Worm (Caenorhabditis elegans) whole organism, late embryonic: ENCODE results near the gene nep-25.

ENCODE experiments used
- C08G9.2 ChIP-seq: sonication (generic microtip); optimal IDR thresholded peaks from 2 replicates; lab custom pipeline; 2016; ENCODE audit warnings: mild to moderate bottlenecking, missing genetic modification characterization, moderate library complexity, missing compliant biosample characterization
- C38D4.7 ChIP-seq: fragments of 200-800 bp; sonication (Bioruptor generic); optimal IDR thresholded peaks from 2 replicates; lab custom pipeline; 2018; ENCODE audit warnings: mild to moderate bottlenecking, missing genetic modification characterization, moderate library complexity, missing compliant biosample characterization
- K09A11.1 ChIP-seq: sonication (generic microtip); optimal IDR thresholded peaks from 2 replicates; lab custom pipeline; 2017; ENCODE audit warnings: antibody characterized with exemption, mild to moderate bottlenecking, missing genetic modification characterization, missing compliant biosample characterization; ENCODE audit not compliant: insufficient read depth
- T23F11.4 ChIP-seq: fragments of 200-800 bp; sonication (Bioruptor generic); optimal IDR thresholded peaks from 2 replicates; lab custom pipeline; 2018; ENCODE audit warnings: mild to moderate bottlenecking, missing genetic modification characterization, missing compliant biosample characterization
- ama-1 ChIP-seq: fragments of 150-350 bp; optimal IDR thresholded peaks from 2 replicates; lab custom pipeline; 2014
- ceh-14 ChIP-seq: sonication (generic microtip); optimal IDR thresholded peaks from 2 replicates; lab custom pipeline; 2016; ENCODE audit warnings: missing genotype, missing genetic modification characterization, missing compliant biosample characterization
- ceh-18 ChIP-seq: sonication (generic microtip); optimal IDR thresholded peaks from 2 replicates; lab custom pipeline; 2016; ENCODE audit warnings: missing genetic modification characterization, missing compliant biosample characterization
- ceh-2 ChIP-seq: sonication (generic microtip); optimal IDR thresholded peaks from 2 replicates; lab custom pipeline; 2016; ENCODE audit warnings: missing genotype, missing genetic modification characterization, missing compliant biosample characterization
- ceh-31 ChIP-seq: sonication (generic microtip); optimal IDR thresholded peaks from 2 replicates; lab custom pipeline; 2016; ENCODE audit warnings: missing genetic modification characterization, missing compliant biosample characterization
- ceh-45 ChIP-seq: fragments of 200-800 bp; sonication (Bioruptor generic); IDR thresholded peaks from 2 replicates; pipeline ENCODE4 v1.3.6; 2022; ENCODE audit warnings: missing genetic modification reagents, missing genetic modification characterization, missing compliant biosample characterization
- ceh-48 ChIP-seq: sonication (generic microtip); optimal IDR thresholded peaks from 2 replicates; lab custom pipeline; 2016; ENCODE audit warnings: missing genetic modification characterization, inconsistent platforms, missing compliant biosample characterization
- dmd-4 ChIP-seq: sonication (generic microtip); optimal IDR thresholded peaks from 2 replicates; lab custom pipeline; 2016; ENCODE audit warnings: borderline replicate concordance, missing genetic modification characterization, missing compliant biosample characterization
- elt-4 ChIP-seq: sonication (generic microtip); optimal IDR thresholded peaks from 2 replicates; lab custom pipeline; 2016; ENCODE audit warnings: missing genetic modification characterization, missing compliant biosample characterization
- ets-4 ChIP-seq: sonication (generic microtip); optimal IDR thresholded peaks from 2 replicates; lab custom pipeline; 2016; ENCODE audit warnings: missing genetic modification characterization, missing compliant biosample characterization
- fax-1 ChIP-seq: sonication (generic microtip); optimal IDR thresholded peaks from 2 replicates; lab custom pipeline; 2016; ENCODE audit warnings: missing genotype, missing genetic modification characterization, missing compliant biosample characterization
- fkh-6 ChIP-seq: sonication (generic microtip); optimal IDR thresholded peaks from 2 replicates; lab custom pipeline; 2016; ENCODE audit warnings: missing genetic modification characterization, missing compliant biosample characterization
- hlh-15 ChIP-seq: sonication (generic microtip); optimal IDR thresholded peaks from 2 replicates; lab custom pipeline; 2016; ENCODE audit warnings: missing genetic modification characterization, missing compliant biosample characterization
- hlh-6 ChIP-seq: sonication (generic microtip); optimal IDR thresholded peaks from 2 replicates; lab custom pipeline; 2016; ENCODE audit warnings: missing genotype, missing genetic modification characterization, missing compliant biosample characterization
- hlh-8 ChIP-seq: sonication (generic microtip); optimal IDR thresholded peaks from 2 replicates; lab custom pipeline; 2016; ENCODE audit warnings: missing genotype, missing genetic modification characterization, missing compliant biosample characterization
- mec-3 ChIP-seq: sonication (generic microtip); optimal IDR thresholded peaks from 2 replicates; lab custom pipeline; 2016; ENCODE audit warnings: borderline replicate concordance, missing genetic modification characterization, missing compliant biosample characterization
- nhr-11 ChIP-seq: fragments of 150-350 bp; optimal IDR thresholded peaks from 2 replicates; lab custom pipeline; 2014; ENCODE audit warnings: missing biosample characterization, missing genetic modification characterization
- npax-4 ChIP-seq: sonication (generic microtip); optimal IDR thresholded peaks from 2 replicates; lab custom pipeline; 2016; ENCODE audit warnings: missing genetic modification characterization, missing compliant biosample characterization
- pag-3 ChIP-seq: sonication (generic microtip); optimal IDR thresholded peaks from 2 replicates; lab custom pipeline; 2016; ENCODE audit warnings: missing compliant biosample characterization, missing genetic modification characterization, borderline replicate concordance
- pat-9 ChIP-seq: fragments of 200-800 bp; sonication (Bioruptor generic); optimal IDR thresholded peaks from 2 replicates; lab custom pipeline; 2018; ENCODE audit warnings: mild to moderate bottlenecking, missing genetic modification characterization, moderate library complexity, missing compliant biosample characterization
- pha-2 ChIP-seq: sonication (generic microtip); optimal IDR thresholded peaks from 2 replicates; lab custom pipeline; 2017; ENCODE audit warnings: mild to moderate bottlenecking, missing genetic modification characterization, missing compliant biosample characterization
- pha-4 ChIP-seq: fragments of 150-350 bp; optimal IDR thresholded peaks from 2 replicates; lab custom pipeline; 2018; ENCODE audit warnings: missing biosample characterization, missing genetic modification reagents, missing genetic modification characterization
- pros-1 ChIP-seq: fragments of 150-350 bp; optimal IDR thresholded peaks from 2 replicates; lab custom pipeline; 2014; ENCODE audit warnings: missing biosample characterization, missing genetic modification reagents, missing genetic modification characterization
- ref-2 ChIP-seq: sonication (generic microtip); optimal IDR thresholded peaks from 2 replicates; lab custom pipeline; 2016; ENCODE audit warnings: missing genetic modification characterization, missing compliant biosample characterization
- rnt-1 ChIP-seq: sonication (generic microtip); optimal IDR thresholded peaks from 2 replicates; lab custom pipeline; 2016; ENCODE audit warnings: missing genetic modification characterization, missing compliant biosample characterization
- sdc-2 ChIP-seq: sonication (generic microtip); optimal IDR thresholded peaks from 2 replicates; lab custom pipeline; 2016; ENCODE audit warnings: missing genotype, missing genetic modification characterization, missing compliant biosample characterization
- syd-9 ChIP-seq: sonication (generic microtip); optimal IDR thresholded peaks from 2 replicates; lab custom pipeline; 2016; ENCODE audit warnings: mild to moderate bottlenecking, missing genetic modification characterization, moderate library complexity, missing compliant biosample characterization
- tbx-2 ChIP-seq: sonication (generic microtip); optimal IDR thresholded peaks from 2 replicates; lab custom pipeline; 2016; ENCODE audit warnings: missing genetic modification characterization, missing compliant biosample characterization
- tbx-7 ChIP-seq: sonication (generic microtip); optimal IDR thresholded peaks from 2 replicates; lab custom pipeline; 2016; ENCODE audit warnings: missing genotype, missing genetic modification characterization, missing compliant biosample characterization
- unc-42 ChIP-seq: sonication (generic microtip); optimal IDR thresholded peaks from 2 replicates; lab custom pipeline; 2016; ENCODE audit warnings: missing genotype, missing genetic modification characterization, missing compliant biosample characterization
- unc-55 ChIP-seq: sonication (generic microtip); optimal IDR thresholded peaks from 2 replicates; lab custom pipeline; 2017; ENCODE audit warnings: missing biosample characterization, missing genetic modification reagents, missing genetic modification characterization
- zip-5 ChIP-seq: sonication (generic microtip); optimal IDR thresholded peaks from 2 replicates; lab custom pipeline; 2016; ENCODE audit warnings: missing genetic modification characterization, missing compliant biosample characterization
- ztf-16 ChIP-seq: sonication (generic microtip); optimal IDR thresholded peaks from 2 replicates; lab custom pipeline; 2017; ENCODE audit warnings: missing genetic modification characterization, missing compliant biosample characterization

nep-25 gene

DNA sequence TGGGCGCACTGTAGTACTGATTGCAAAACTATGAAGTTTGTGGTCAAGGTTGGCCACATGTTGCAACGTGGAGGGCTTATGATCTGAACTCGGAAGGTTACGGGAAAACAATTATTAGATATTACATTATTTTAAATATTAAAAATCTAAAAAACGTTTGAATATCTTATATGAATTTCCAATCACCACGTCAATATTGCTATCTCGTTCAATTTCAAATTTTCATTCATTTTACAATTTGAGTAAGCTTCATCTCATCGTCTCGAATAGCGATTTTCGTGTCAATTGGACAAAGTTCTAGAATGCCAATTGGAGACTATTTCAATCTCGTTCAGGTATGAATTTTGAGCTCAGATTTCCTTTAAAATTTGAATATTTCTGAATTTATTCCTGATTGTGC, 25.7 kb upstream of the nep-25 start, which contains the start of gene ZK1248.20:
TSS of gene ZK1248.20 (plus strand) at position 301 of the 400 bp plus-strand sequence.
- TF ChIP-seq fax-1 (tag; lab: Kevin White, UChicago) (no peak), mec-3 (no peak), pha-2 (tag; lab: Kevin White, UChicago) (no peak), pros-1 (tag; lab: Kevin White, UChicago) (no peak), C38D4.7 (no peak), tbx-7 (no peak), K09A11.1 (tag; lab: Kevin White, UChicago) (no peak), pat-9 (no peak), pha-4 (tag; lab: Kevin White, UChicago) (no peak), ceh-18 (no peak)

- TF ChIP-seq ceh-31 (tag; lab: Kevin White, UChicago) (no peak), rnt-1 (tag; lab: Kevin White, UChicago) (no peak), ama-1 (lab: Kevin White, UChicago) (no peak), dmd-4 (tag; lab: Kevin White, UChicago) (no peak), elt-4 (no peak), npax-4 (tag; lab: Kevin White, UChicago) (no peak), syd-9 (tag; lab: Kevin White, UChicago) (no peak)
- TF ChIP-seq, all 69 proteins: peak for 0
Observed at ce11 chrII:5818298-5818697, 23.7 kb upstream of the nep-25 start, which contains the start of gene ZK1248.4. TSS of gene ZK1248.4 (plus strand) at chrII:5818598.

DNA sequence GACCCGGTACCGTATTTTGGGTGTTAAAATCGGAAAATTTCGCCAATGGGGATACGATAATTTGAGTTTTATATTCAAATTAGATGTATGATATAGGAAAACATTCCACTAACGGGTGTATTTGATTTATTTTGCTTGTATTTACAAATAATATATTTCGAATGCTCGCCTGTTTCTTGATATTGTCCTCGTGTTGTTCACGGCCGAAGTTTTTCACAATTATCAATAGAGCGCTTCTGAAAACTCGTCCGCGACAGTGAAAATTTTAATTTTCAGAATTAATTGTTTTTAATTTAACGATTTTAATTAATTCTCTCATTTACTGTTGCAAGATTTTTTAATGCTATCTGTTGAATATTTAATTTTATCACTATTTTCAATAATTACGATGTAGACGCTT, 22.4 kb upstream of the nep-25 start:
- peak; percentile 68 for TF ChIP-seq C08G9.2 (tag; lab: Kevin White, UChicago)
- TF ChIP-seq sdc-2 (tag; lab: Kevin White, UChicago) = no peak
- peak; percentile 13 for TF ChIP-seq unc-42 (tag; lab: Kevin White, UChicago)
- no peak for TF ChIP-seq hlh-6 (tag; lab: Kevin White, UChicago)
- no peak for TF ChIP-seq hlh-15 (tag; lab: Kevin White, UChicago)
- TF ChIP-seq pag-3 (tag; lab: Kevin White, UChicago) = no peak
- TF ChIP-seq ref-2 (tag; lab: Kevin White, UChicago) = peak; percentile 48
- TF ChIP-seq pat-9 = no peak
- TF ChIP-seq fkh-6 (tag; lab: Kevin White, UChicago) = peak; percentile 12
- TF ChIP-seq syd-9 (tag; lab: Kevin White, UChicago) = no peak
- peak; percentile 71 for TF ChIP-seq ceh-31 (tag; lab: Kevin White, UChicago)
- TF ChIP-seq ets-4 (tag; lab: Kevin White, UChicago) = peak; percentile 63
- no peak for TF ChIP-seq pha-2 (tag; lab: Kevin White, UChicago)
- peak; percentile 24 for TF ChIP-seq zip-5 (tag; lab: Kevin White, UChicago)
- peak; percentile 11 for TF ChIP-seq hlh-8 (tag; lab: Kevin White, UChicago)
- peak; percentile 70 for TF ChIP-seq ceh-2 (tag; lab: Kevin White, UChicago)
- TF ChIP-seq tbx-2 (tag; lab: Kevin White, UChicago) = peak; percentile 65
- no peak for TF ChIP-seq nhr-11 (tag; lab: Kevin White, UChicago)
- TF ChIP-seq unc-55 (GFP tag; lab: Kevin White, UChicago) = no peak
- no peak for TF ChIP-seq ceh-45 (GFP tag; lab: Robert Waterston, UW)
- peak; percentile 26 for TF ChIP-seq ceh-14
- no peak for TF ChIP-seq T23F11.4 (GFP tag; lab: Kevin White, UChicago)

DNA sequence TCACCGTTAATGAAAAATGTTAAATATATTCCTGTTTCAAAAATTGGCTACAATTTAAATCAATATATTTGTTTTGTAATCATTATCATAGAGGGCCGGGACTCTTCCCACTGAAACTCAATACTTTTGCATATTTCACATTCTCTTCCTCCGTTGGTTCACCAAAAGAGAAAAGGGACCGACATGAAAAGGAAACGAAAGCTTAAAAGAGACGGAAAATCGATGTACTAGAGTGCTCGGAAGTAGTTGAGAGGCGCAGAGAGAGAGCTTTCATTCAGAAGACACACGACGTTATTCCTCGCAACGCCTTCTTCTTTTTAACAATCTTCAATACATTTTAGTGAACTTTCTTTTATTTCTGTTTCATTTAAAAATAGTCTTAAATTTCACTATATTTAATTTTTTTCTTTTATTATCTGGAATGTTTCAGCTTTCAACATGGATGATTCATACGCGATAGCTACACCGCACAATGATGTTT, 21.7 kb upstream of the nep-25 start, which contains the start of gene ehs-1:
TSS of gene ehs-1 (plus strand) at position 431 of the 481 bp plus-strand sequence.
- TF ChIP-seq ceh-48 (tag; lab: Kevin White, UChicago) (peak; percentile 84), ceh-18 (no peak), ztf-16 (tag; lab: Kevin White, UChicago) (no peak)
